Fruit fly (Drosophila melanogaster): ENCODE measurements around the gene tex.

DNA sequence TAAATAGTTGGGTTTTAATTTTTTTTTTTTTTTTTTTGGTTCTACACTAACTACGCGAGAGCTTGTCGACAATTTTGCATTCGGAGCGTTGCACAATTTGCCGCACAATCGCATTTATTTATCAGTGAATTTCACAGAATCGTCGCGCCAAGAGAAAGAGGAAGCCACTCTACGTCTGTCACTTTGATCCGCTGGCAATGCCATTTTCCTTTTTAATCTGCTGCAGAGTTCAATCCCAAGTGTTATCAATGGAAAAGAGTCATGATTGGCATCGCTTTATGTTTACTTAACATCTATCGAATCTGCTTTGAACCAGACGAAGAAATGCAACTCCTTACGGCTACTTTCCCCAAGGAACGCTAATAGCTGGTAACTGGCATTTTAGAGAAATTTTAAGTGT, 21.2 kb upstream of the tex start:
- TF ChIP-seq Mnt (GFP tag; optimal IDR thresholded peaks at IDR 0.05) (no peak), cic (GFP tag; optimal IDR thresholded peaks at IDR 0.05) (no peak), kay (GFP tag; ENCODE audit: borderline replicate concordance) (no peak), Clk (GFP tag; optimal IDR thresholded peaks at IDR 0.05) (no peak)

All from whole organism, adult.